Worm (Caenorhabditis elegans) whole organism, late embryonic: ENCODE data around the gene ncr-1.

ENCODE experiments used
- C38D4.7 ChIP-seq: fragments of 200-800 bp; sonication (Bioruptor generic); optimal IDR thresholded peaks from 2 replicates; lab custom pipeline; 2018; ENCODE audit warnings: mild to moderate bottlenecking, missing genetic modification characterization, moderate library complexity, missing compliant biosample characterization
- Y22D7AL.16 ChIP-seq: sonication (generic microtip); optimal IDR thresholded peaks from 2 replicates; lab custom pipeline; 2016; ENCODE audit warnings: missing genetic modification characterization, missing compliant biosample characterization
- ahr-1 ChIP-seq: sonication (generic microtip); optimal IDR thresholded peaks from 2 replicates; lab custom pipeline; 2016; ENCODE audit warnings: missing genetic modification characterization, missing compliant biosample characterization
- ama-1 ChIP-seq: fragments of 150-350 bp; optimal IDR thresholded peaks from 2 replicates; lab custom pipeline; 2014
- ceh-22 ChIP-seq: sonication (generic microtip); optimal IDR thresholded peaks from 2 replicates; lab custom pipeline; 2017; ENCODE audit warnings: missing biosample characterization, missing genetic modification characterization
- ets-4 ChIP-seq: sonication (generic microtip); optimal IDR thresholded peaks from 2 replicates; lab custom pipeline; 2016; ENCODE audit warnings: missing genetic modification characterization, missing compliant biosample characterization
- eyg-1 ChIP-seq: sonication (generic microtip); optimal IDR thresholded peaks from 2 replicates; lab custom pipeline; 2016; ENCODE audit warnings: missing genotype, missing genetic modification characterization, missing compliant biosample characterization
- fax-1 ChIP-seq: sonication (generic microtip); optimal IDR thresholded peaks from 2 replicates; lab custom pipeline; 2016; ENCODE audit warnings: missing genotype, missing genetic modification characterization, missing compliant biosample characterization
- fkh-10 ChIP-seq: fragments of 150-350 bp; optimal IDR thresholded peaks from 2 replicates; lab custom pipeline; 2014; ENCODE audit warnings: missing biosample characterization, missing genetic modification reagents, missing genetic modification characterization
- hlh-30 ChIP-seq: sonication (generic microtip); optimal IDR thresholded peaks from 2 replicates; lab custom pipeline; 2017; ENCODE audit warnings: antibody characterized with exemption, missing genetic modification characterization, missing compliant biosample characterization; ENCODE audit not compliant: insufficient read depth
- nhr-11 ChIP-seq: fragments of 150-350 bp; optimal IDR thresholded peaks from 2 replicates; lab custom pipeline; 2014; ENCODE audit warnings: missing biosample characterization, missing genetic modification characterization
- pag-3 ChIP-seq: sonication (generic microtip); optimal IDR thresholded peaks from 2 replicates; lab custom pipeline; 2016; ENCODE audit warnings: missing compliant biosample characterization, missing genetic modification characterization, borderline replicate concordance
- ttx-3 ChIP-seq: sonication (generic microtip); optimal IDR thresholded peaks from 2 replicates; lab custom pipeline; 2016; ENCODE audit warnings: missing genetic modification reagents, missing genetic modification characterization, missing compliant biosample characterization

DNA sequence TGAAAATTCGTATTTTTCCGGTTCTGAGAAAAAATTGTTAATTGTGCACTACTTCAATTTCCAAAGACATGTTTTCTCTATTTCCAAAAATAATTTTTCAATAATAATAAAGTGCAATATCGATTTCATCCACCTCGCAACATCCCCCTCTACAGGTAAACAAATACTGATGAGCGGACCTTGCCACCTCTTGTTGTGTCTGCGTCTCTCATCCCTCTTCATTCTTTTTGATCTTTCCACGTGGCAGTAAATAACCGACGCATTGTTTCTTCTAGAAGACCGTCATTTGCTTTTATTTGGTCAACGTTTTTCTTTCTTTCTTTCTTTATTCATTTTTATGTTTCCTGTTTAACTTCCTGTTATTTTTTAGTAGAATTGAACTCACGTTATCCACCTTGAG lies 14.6 kb upstream of the ncr-1 start:
- TF ChIP-seq ttx-3 (tag; lab: Kevin White, UChicago), result no peak
- no peak for TF ChIP-seq Y22D7AL.16 (tag; lab: Kevin White, UChicago)
- TF ChIP-seq pag-3, result no peak
- no peak for TF ChIP-seq hlh-30 (tag; lab: Kevin White, UChicago)
- no peak for TF ChIP-seq ama-1 (lab: Kevin White, UChicago)
- TF ChIP-seq nhr-11 (tag; lab: Kevin White, UChicago), result no peak
- no peak for TF ChIP-seq fkh-10 (GFP tag; lab: Kevin White, UChicago)
- no peak for TF ChIP-seq eyg-1 (tag; lab: Kevin White, UChicago)
- no peak for TF ChIP-seq ets-4 (tag; lab: Kevin White, UChicago)
- no peak for TF ChIP-seq ahr-1 (tag; lab: Kevin White, UChicago)
- no peak for TF ChIP-seq fax-1 (tag; lab: Kevin White, UChicago)
- TF ChIP-seq C38D4.7 (GFP tag; lab: Kevin White, UChicago), result no peak
- no peak for TF ChIP-seq ceh-22
